Worm (Caenorhabditis elegans) whole organism, mixed stage, embryonic: ENCODE data around the gene sdz-33.

Experiments
- bed-3 ChIP-seq: fragments of 200-800 bp; sonication (Bioruptor generic); optimal IDR thresholded peaks from 3 replicates; lab custom pipeline; 2018; ENCODE audit warnings: mild to moderate bottlenecking, missing genetic modification characterization, moderate library complexity, missing compliant biosample characterization
- ceh-39 ChIP-seq: fragments of 150-350 bp; optimal IDR thresholded peaks from 2 replicates; lab custom pipeline; 2014; ENCODE audit warnings: missing biosample characterization, missing genetic modification characterization
- ceh-43 ChIP-seq: fragments of 200-800 bp; sonication (Bioruptor generic); optimal IDR thresholded peaks from 2 replicates; lab custom pipeline; 2018; ENCODE audit warnings: mild to moderate bottlenecking, missing genetic modification characterization, moderate library complexity, missing compliant biosample characterization
- elt-1 ChIP-seq: sonication (generic microtip); optimal IDR thresholded peaks from 2 replicates; lab custom pipeline; 2017; ENCODE audit warnings: missing genetic modification characterization, mild to moderate bottlenecking, missing compliant biosample characterization, antibody characterized with exemption, moderate library complexity, borderline replicate concordance; ENCODE audit not compliant: insufficient read depth
- elt-3 ChIP-seq: fragments of 150-350 bp; optimal IDR thresholded peaks from 2 replicates; lab custom pipeline; 2014; ENCODE audit warnings: missing biosample characterization, missing genetic modification characterization
- lin-13 ChIP-seq: fragments of 150-350 bp; optimal IDR thresholded peaks from 2 replicates; lab custom pipeline; 2014; ENCODE audit warnings: missing biosample characterization, missing genetic modification characterization
- mls-2 ChIP-seq: sonication (generic microtip); optimal IDR thresholded peaks from 2 replicates; lab custom pipeline; 2016; ENCODE audit warnings: mild to moderate bottlenecking, missing genetic modification characterization, moderate library complexity, missing compliant biosample characterization
- nhr-12 ChIP-seq: fragments of 150-350 bp; optimal IDR thresholded peaks from 2 replicates; lab custom pipeline; 2014; ENCODE audit warnings: missing biosample characterization, missing genetic modification characterization
- nhr-237 ChIP-seq: fragments of 150-350 bp; optimal IDR thresholded peaks from 2 replicates; lab custom pipeline; 2014; ENCODE audit warnings: missing biosample characterization, missing genetic modification characterization
- nhr-28 ChIP-seq: fragments of 150-350 bp; optimal IDR thresholded peaks from 2 replicates; lab custom pipeline; 2014; ENCODE audit warnings: missing biosample characterization, missing genetic modification characterization
- sptf-1 ChIP-seq: sonication (generic microtip); optimal IDR thresholded peaks from 2 replicates; lab custom pipeline; 2017; ENCODE audit warnings: mild to moderate bottlenecking, missing genetic modification characterization, moderate library complexity, missing compliant biosample characterization
- tbx-8 ChIP-seq: fragments of 200-800 bp; sonication (Bioruptor generic); optimal IDR thresholded peaks from 2 replicates; lab custom pipeline; 2018; ENCODE audit warnings: mild to moderate bottlenecking, missing genetic modification characterization, moderate library complexity, missing compliant biosample characterization
- unc-39 ChIP-seq: fragments of 150-350 bp; optimal IDR thresholded peaks from 2 replicates; lab custom pipeline; 2014; ENCODE audit warnings: missing biosample characterization, missing genetic modification characterization
- unc-62 ChIP-seq: fragments of 150-350 bp; optimal IDR thresholded peaks from 2 replicates; lab custom pipeline; 2014; ENCODE audit warnings: missing biosample characterization, missing genetic modification reagents, missing genetic modification characterization

- TF ChIP-seq sptf-1 (tag; lab: Kevin White, UChicago) (peak; percentile 53), mls-2 (tag; lab: Kevin White, UChicago) (no peak), nhr-237 (tag; lab: Kevin White, UChicago) (no peak), elt-3 (no peak), lin-13 (tag; lab: Kevin White, UChicago) (peak; percentile 58), unc-62 (no peak), elt-1 (tag; lab: Kevin White, UChicago) (no peak), unc-39 (tag; lab: Kevin White, UChicago) (no peak), nhr-12 (tag; lab: Kevin White, UChicago) (no peak), bed-3 (GFP tag; lab: Kevin White, UChicago) (no peak), nhr-28 (tag; lab: Kevin White, UChicago) (no peak), ceh-39 (tag; lab: Kevin White, UChicago) (peak; percentile 41), tbx-8 (GFP tag; lab: Kevin White, UChicago) (no peak), ceh-43 (no peak)
These were observed 38.9 kb downstream of the sdz-33 start for ce11 chrIII:11946062-11946749.
